Worm (Caenorhabditis elegans) whole organism, early embryonic: Measurements from ENCODE around the gene nduf-2.2.

Experiments used
- B0310.2 ChIP-seq: sonication (generic microtip); optimal IDR thresholded peaks from 2 replicates; lab custom pipeline; 2016; ENCODE audit warnings: mild to moderate bottlenecking, missing genetic modification characterization, missing compliant biosample characterization
- F13C5.2 ChIP-seq: sonication (generic microtip); optimal IDR thresholded peaks from 2 replicates; lab custom pipeline; 2017; ENCODE audit warnings: mild to moderate bottlenecking, missing genetic modification characterization, inconsistent platforms, missing compliant biosample characterization
- aly-1 ChIP-seq: sonication (generic microtip); optimal IDR thresholded peaks from 2 replicates; lab custom pipeline; 2016; ENCODE audit warnings: missing genetic modification characterization, missing compliant biosample characterization
- ama-1 ChIP-seq: fragments of 150-350 bp; optimal IDR thresholded peaks from 2 replicates; lab custom pipeline; 2014
- ceh-13 ChIP-seq: fragments of 200-800 bp; sonication (Bioruptor generic); optimal IDR thresholded peaks from 2 replicates; lab custom pipeline; 2018; ENCODE audit warnings: mild to moderate bottlenecking, missing genetic modification characterization, missing compliant biosample characterization
- ceh-36 ChIP-seq: sonication (generic microtip); optimal IDR thresholded peaks from 2 replicates; lab custom pipeline; 2016; ENCODE audit warnings: missing genetic modification characterization, inconsistent platforms, missing compliant biosample characterization
- ets-7 ChIP-seq: sonication (generic microtip); optimal IDR thresholded peaks from 2 replicates; lab custom pipeline; 2016; ENCODE audit warnings: missing genotype, missing genetic modification characterization, missing compliant biosample characterization
- flt-1 ChIP-seq: fragments of 200-800 bp; sonication (Bioruptor generic); IDR thresholded peaks from 2 replicates; pipeline ENCODE4 v1.3.6; 2022; ENCODE audit warnings: missing genetic modification characterization, missing compliant biosample characterization
- hmbx-1 ChIP-seq: sonication (generic microtip); optimal IDR thresholded peaks from 2 replicates; lab custom pipeline; 2016; ENCODE audit warnings: mild to moderate bottlenecking, missing genetic modification characterization, missing compliant biosample characterization
- hmg-4 ChIP-seq: fragments of 200-800 bp; sonication (Bioruptor generic); optimal IDR thresholded peaks from 2 replicates; lab custom pipeline; 2018; ENCODE audit warnings: mild to moderate bottlenecking, missing genetic modification characterization, missing compliant biosample characterization
- hnd-1 ChIP-seq: sonication (generic microtip); optimal IDR thresholded peaks from 2 replicates; lab custom pipeline; 2016; ENCODE audit warnings: missing genetic modification characterization, missing compliant biosample characterization
- pes-1 ChIP-seq: fragments of 200-800 bp; sonication (Bioruptor generic); IDR thresholded peaks from 2 replicates; pipeline ENCODE4 v1.3.6; 2022; ENCODE audit warnings: missing genetic modification reagents, missing genetic modification characterization, missing compliant biosample characterization
- scrt-1 ChIP-seq: fragments of 200-800 bp; sonication (Bioruptor generic); IDR thresholded peaks from 2 replicates; pipeline ENCODE4 v1.3.6; 2022; ENCODE audit warnings: missing genetic modification characterization, missing compliant biosample characterization
- sea-1 ChIP-seq: fragments of 200-800 bp; sonication (Bioruptor generic); conservative IDR thresholded peaks from 2 replicates; pipeline ENCODE4 v1.3.6; 2022; ENCODE audit warnings: missing genetic modification characterization, missing compliant biosample characterization
- tbx-11 ChIP-seq: fragments of 200-800 bp; sonication (Bioruptor generic); IDR thresholded peaks from 2 replicates; pipeline ENCODE4 v1.3.6; 2022; ENCODE audit warnings: missing genetic modification characterization, missing compliant biosample characterization
- tbx-37 ChIP-seq: fragments of 200-800 bp; sonication (Bioruptor generic); conservative IDR thresholded peaks from 2 replicates; pipeline ENCODE4 v1.3.6; 2022; ENCODE audit warnings: missing genetic modification reagents, missing genetic modification characterization, missing compliant biosample characterization
- tra-4 ChIP-seq: sonication (generic microtip); optimal IDR thresholded peaks from 2 replicates; lab custom pipeline; 2017; ENCODE audit warnings: missing genetic modification characterization, missing compliant biosample characterization

nduf-2.2 gene

ce11 chrIII:6452278-6452677 lies 12.7 kb upstream of the nduf-2.2 start, which contains the start of gene set-1:
Gene set-1 (minus strand): TSS chrIII:6452378.
- no peak for TF ChIP-seq flt-1
- TF ChIP-seq pes-1 (GFP tag; lab: Robert Waterston, UW) = no peak

ce11 chrIII:6452683-6453082 lies 12.3 kb upstream of the nduf-2.2 start:
- TF ChIP-seq hmbx-1 (tag; lab: Kevin White, UChicago) (no peak), ama-1 (lab: Kevin White, UChicago) (no peak), B0310.2 (no peak), aly-1 (tag; lab: Kevin White, UChicago) (no peak)

- peak; percentile 37 for TF ChIP-seq ceh-36 (tag; lab: Kevin White, UChicago)
- TF ChIP-seq scrt-1 (GFP tag; lab: Robert Waterston, UW) = no peak
- TF ChIP-seq tra-4 (tag; lab: Kevin White, UChicago) = no peak
- peak; percentile 65 for TF ChIP-seq ets-7 (tag; lab: Kevin White, UChicago)
- TF ChIP-seq ceh-13 = no peak
- TF ChIP-seq B0310.2 = peak; percentile 39
- TF ChIP-seq ama-1 (lab: Kevin White, UChicago) = no peak
- TF ChIP-seq aly-1 (tag; lab: Kevin White, UChicago) = no peak
- TF ChIP-seq sea-1 (GFP tag; lab: Robert Waterston, UW) = peak; percentile 64; the same call in 1 of the 2 replicates
- peak; percentile 70 for TF ChIP-seq pes-1 (GFP tag; lab: Robert Waterston, UW)
- peak; percentile 38; the same call in 1 of the 2 replicates for TF ChIP-seq tbx-11 (GFP tag; lab: Robert Waterston, UW)
- peak; percentile 62 for TF ChIP-seq hmg-4 (GFP tag; lab: Kevin White, UChicago)
- TF ChIP-seq F13C5.2 (tag; lab: Kevin White, UChicago) = peak; percentile 83
- TF ChIP-seq tbx-37 (GFP tag; lab: Robert Waterston, UW) = 0 out of 2 replicates have a peak, but pooled peaks have one; percentile 46
- TF ChIP-seq hnd-1 (tag; lab: Kevin White, UChicago) = peak; percentile 28
- 0 out of 2 replicates have a peak, but pooled peaks have one; percentile 42 for TF ChIP-seq flt-1
- TF ChIP-seq hmbx-1 (tag; lab: Kevin White, UChicago) = no peak
Measured at ce11 chrIII:6453665-6454064, 11.4 kb upstream of the nduf-2.2 start.

ce11 chrIII:6454183-6454582 lies 10.8 kb upstream of the nduf-2.2 start, which contains the start of gene jhdm-1:
Gene jhdm-1 (plus strand): TSS chrIII:6454483.
- TF ChIP-seq hnd-1 (tag; lab: Kevin White, UChicago) (no peak), ama-1 (lab: Kevin White, UChicago) (no peak), ceh-36 (tag; lab: Kevin White, UChicago) (no peak), hmbx-1 (tag; lab: Kevin White, UChicago) (no peak), sea-1 (GFP tag; lab: Robert Waterston, UW) (no peak), ets-7 (tag; lab: Kevin White, UChicago) (no peak), tbx-11 (GFP tag; lab: Robert Waterston, UW) (no peak), scrt-1 (GFP tag; lab: Robert Waterston, UW) (no peak), F13C5.2 (tag; lab: Kevin White, UChicago) (no peak), pes-1 (GFP tag; lab: Robert Waterston, UW) (no peak), ceh-13 (no peak), tra-4 (tag; lab: Kevin White, UChicago) (no peak), hmg-4 (GFP tag; lab: Kevin White, UChicago) (no peak), aly-1 (tag; lab: Kevin White, UChicago) (no peak), B0310.2 (no peak), flt-1 (no peak), tbx-37 (GFP tag; lab: Robert Waterston, UW) (no peak)

- no peak for TF ChIP-seq ama-1 (lab: Kevin White, UChicago)
- TF ChIP-seq tra-4 (tag; lab: Kevin White, UChicago) = no peak
- no peak for TF ChIP-seq ceh-36 (tag; lab: Kevin White, UChicago)
- no peak for TF ChIP-seq F13C5.2 (tag; lab: Kevin White, UChicago)
- TF ChIP-seq scrt-1 (GFP tag; lab: Robert Waterston, UW) = no peak
- TF ChIP-seq ets-7 (tag; lab: Kevin White, UChicago) = no peak
- no peak for TF ChIP-seq tbx-11 (GFP tag; lab: Robert Waterston, UW)
- no peak for TF ChIP-seq sea-1 (GFP tag; lab: Robert Waterston, UW)
- TF ChIP-seq hmg-4 (GFP tag; lab: Kevin White, UChicago) = no peak
- TF ChIP-seq ceh-13 = no peak
- no peak for TF ChIP-seq pes-1 (GFP tag; lab: Robert Waterston, UW)
- TF ChIP-seq tbx-37 (GFP tag; lab: Robert Waterston, UW) = no peak
- no peak for TF ChIP-seq hnd-1 (tag; lab: Kevin White, UChicago)
- TF ChIP-seq B0310.2 = no peak
- TF ChIP-seq hmbx-1 (tag; lab: Kevin White, UChicago) = no peak
- no peak for TF ChIP-seq aly-1 (tag; lab: Kevin White, UChicago)
- TF ChIP-seq flt-1 = no peak
Measured at ce11 chrIII:6459820-6460219, 5.2 kb upstream of the nduf-2.2 start, which contains the start of gene algn-1. Gene algn-1 (plus strand): TSS chrIII:6460120.

- TF ChIP-seq tbx-37 (GFP tag; lab: Robert Waterston, UW) (no peak), hmg-4 (GFP tag; lab: Kevin White, UChicago) (no peak), B0310.2 (no peak), F13C5.2 (tag; lab: Kevin White, UChicago) (no peak), ama-1 (lab: Kevin White, UChicago) (no peak), ets-7 (tag; lab: Kevin White, UChicago) (no peak), pes-1 (GFP tag; lab: Robert Waterston, UW) (no peak), tra-4 (tag; lab: Kevin White, UChicago) (no peak), tbx-11 (GFP tag; lab: Robert Waterston, UW) (no peak), sea-1 (GFP tag; lab: Robert Waterston, UW) (no peak), ceh-13 (no peak), flt-1 (no peak)
Measured at ce11 chrIII:6462610-6463009, 2.4 kb upstream of the nduf-2.2 start, which contains the start of gene T26A5.8. Gene T26A5.8 (minus strand): TSS chrIII:6462856.

ce11 chrIII:6463679-6464078 lies 1.3 kb upstream of the nduf-2.2 start, which contains the start of gene dlc-1:
Gene dlc-1 (minus strand): TSS chrIII:6463779.
- no peak for TF ChIP-seq sea-1 (GFP tag; lab: Robert Waterston, UW)
- TF ChIP-seq pes-1 (GFP tag; lab: Robert Waterston, UW) = no peak
- TF ChIP-seq tbx-11 (GFP tag; lab: Robert Waterston, UW) = no peak
- TF ChIP-seq scrt-1 (GFP tag; lab: Robert Waterston, UW) = no peak
- no peak for TF ChIP-seq ceh-36 (tag; lab: Kevin White, UChicago)
- no peak for TF ChIP-seq B0310.2
- TF ChIP-seq ama-1 (lab: Kevin White, UChicago) = no peak
- TF ChIP-seq F13C5.2 (tag; lab: Kevin White, UChicago) = no peak
